Worm (Caenorhabditis elegans) whole organism, L2 larva: ENCODE data around the gene ogdh-1.

Experiments
- R02D3.7 ChIP-seq: fragments of 150-350 bp; optimal IDR thresholded peaks from 2 replicates; lab custom pipeline; 2014; ENCODE audit warnings: missing biosample characterization, missing genetic modification characterization
- ama-1 ChIP-seq: fragments of 150-350 bp; optimal IDR thresholded peaks from 2 replicates; lab custom pipeline; 2018; ENCODE audit warnings: inconsistent platforms
- egl-27 ChIP-seq: sonication (generic microtip); optimal IDR thresholded peaks from 3 replicates; lab custom pipeline; 2017; ENCODE audit warnings: missing biosample characterization, missing genetic modification reagents, missing genetic modification characterization
- fos-1 ChIP-seq: fragments of 150-350 bp; optimal IDR thresholded peaks from 2 replicates; lab custom pipeline; 2014; ENCODE audit warnings: missing biosample characterization, missing genetic modification characterization
- lsy-2 ChIP-seq, 2 experiments: fragments of 150-350 bp in 1 of 2; sonication (generic microtip) in 1 of 2; optimal IDR thresholded peaks; 2 replicates each; lab custom pipeline; 2014 to 2017; ENCODE audit warnings: missing biosample characterization in 2 of 2, missing genetic modification characterization in 2 of 2
- mab-5 ChIP-seq: fragments of 150-350 bp; optimal IDR thresholded peaks from 2 replicates; lab custom pipeline; 2014; ENCODE audit warnings: missing biosample characterization, missing genetic modification characterization
- nhr-25 ChIP-seq: fragments of 150-350 bp; sonication (generic microtip); optimal IDR thresholded peaks from 3 replicates; lab custom pipeline; 2014; ENCODE audit warnings: missing biosample characterization, missing genetic modification characterization
- nhr-77 ChIP-seq: fragments of 150-350 bp; optimal IDR thresholded peaks from 2 replicates; lab custom pipeline; 2014; ENCODE audit warnings: missing biosample characterization, missing genetic modification characterization
- unc-62 ChIP-seq: fragments of 150-350 bp; optimal IDR thresholded peaks from 2 replicates; lab custom pipeline; 2014; ENCODE audit warnings: missing biosample characterization, missing genetic modification reagents, missing genetic modification characterization
- zag-1 ChIP-seq: fragments of 150-350 bp; optimal IDR thresholded peaks from 2 replicates; lab custom pipeline; 2014; ENCODE audit warnings: missing biosample characterization, missing genetic modification characterization

- TF ChIP-seq egl-27 (tag; lab: Kevin White, UChicago) (no peak), zag-1 (tag; lab: Kevin White, UChicago) (no peak), R02D3.7 (tag; lab: Kevin White, UChicago) (no peak), mab-5 (tag; lab: Kevin White, UChicago) (no peak), lsy-2 (tag; optimal IDR thresholded peaks at IDR 0.05; lab: Kevin White, UChicago) (no peak), nhr-25 (tag; lab: Kevin White, UChicago) (no peak), unc-62 (GFP tag; lab: Kevin White, UChicago) (no peak), fos-1 (tag; lab: Kevin White, UChicago) (no peak), ama-1 (no peak), nhr-77 (tag; lab: Kevin White, UChicago) (no peak)
Measured at ce11 chrIV:4710459-4710858, 6.6 kb upstream of the ogdh-1 start, which contains the start of gene cif-1.
